Fruit fly (Drosophila melanogaster) whole organism, embryonic: Measurements from ENCODE around the gene Gpo3.

Source experiments
- Bdp1 ChIP-seq: fragments of 200-800 bp; sonication (Bioruptor generic); optimal IDR thresholded peaks from 3 replicates; lab custom pipeline; 2016; ENCODE audit warnings: missing biosample characterization, missing genetic modification characterization
- Bteb2 ChIP-seq: fragments of 200-800 bp; sonication (Bioruptor generic); optimal IDR thresholded peaks from 2 replicates; lab custom pipeline; 2016; ENCODE audit warnings: missing biosample characterization, missing genetic modification characterization
- CG10209 ChIP-seq: fragments of 200-800 bp; sonication (Bioruptor generic); optimal IDR thresholded peaks from 3 replicates; lab custom pipeline; 2017; ENCODE audit warnings: missing biosample characterization, mild to moderate bottlenecking, missing genetic modification characterization, missing genetic modification reagents
- CG15011 ChIP-seq: fragments of 200-800 bp; sonication (Bioruptor generic); optimal IDR thresholded peaks from 3 replicates; lab custom pipeline; 2018; ENCODE audit warnings: missing biosample characterization, mild to moderate bottlenecking, missing genetic modification characterization
- CG17328 ChIP-seq: fragments of 200-800 bp; sonication (Bioruptor generic); IDR thresholded peaks from 2 replicates; pipeline ENCODE4 v1.3.6; 2022; ENCODE audit warnings: missing biosample characterization, missing genetic modification characterization
- CG18764 ChIP-seq: fragments of 200-800 bp; sonication (Bioruptor generic); optimal IDR thresholded peaks from 3 replicates; lab custom pipeline; 2016; ENCODE audit warnings: missing biosample characterization, missing genetic modification characterization
- CG2120 ChIP-seq: fragments of 200-800 bp; sonication (Bioruptor generic); optimal IDR thresholded peaks from 3 replicates; lab custom pipeline; 2016; ENCODE audit warnings: missing biosample characterization, missing genetic modification characterization
- CG3407 ChIP-seq: fragments of 200-800 bp; sonication (Bioruptor generic); optimal IDR thresholded peaks from 2 replicates; lab custom pipeline; 2018; ENCODE audit warnings: missing biosample characterization, mild to moderate bottlenecking, missing genetic modification characterization
- CG34376 ChIP-seq: fragments of 200-800 bp; sonication (Bioruptor generic); optimal IDR thresholded peaks from 2 replicates; lab custom pipeline; 2018; ENCODE audit warnings: missing biosample characterization, mild to moderate bottlenecking, missing genetic modification characterization
- CG42726 ChIP-seq: fragments of 200-800 bp; sonication (Bioruptor generic); IDR thresholded peaks from 2 replicates; pipeline ENCODE4 v1.3.6; 2022; ENCODE audit warnings: missing biosample characterization, missing genetic modification characterization; ENCODE audit not compliant: partially characterized antibody
- CG7271 ChIP-seq: fragments of 200-800 bp; sonication (Bioruptor generic); optimal IDR thresholded peaks from 2 replicates; lab custom pipeline; 2018; ENCODE audit warnings: missing biosample characterization, mild to moderate bottlenecking, missing genetic modification characterization, moderate library complexity
- CG7928 ChIP-seq: fragments of 200-800 bp; sonication (Bioruptor generic); optimal IDR thresholded peaks from 2 replicates; lab custom pipeline; 2017; ENCODE audit warnings: missing biosample characterization, mild to moderate bottlenecking, missing genetic modification characterization
- CG8359 ChIP-seq: fragments of 200-800 bp; sonication (Bioruptor generic); optimal IDR thresholded peaks from 2 replicates; lab custom pipeline; 2017; ENCODE audit warnings: missing biosample characterization, mild to moderate bottlenecking, missing genetic modification characterization, borderline replicate concordance
- CG8388 ChIP-seq: fragments of 200-800 bp; sonication (Bioruptor generic); optimal IDR thresholded peaks from 2 replicates; lab custom pipeline; 2019; ENCODE audit warnings: missing biosample characterization, mild to moderate bottlenecking, missing genetic modification characterization, moderate library complexity
- CG8478 ChIP-seq: fragments of >200 bp; optimal IDR thresholded peaks from 2 replicates; lab custom pipeline; 2018
- Doc3 ChIP-seq: fragments of 200-800 bp; sonication (Bioruptor generic); IDR thresholded peaks from 3 replicates; pipeline ENCODE4 v1.3.6; 2022; ENCODE audit warnings: missing biosample characterization, missing genetic modification characterization; ENCODE audit not compliant: partially characterized antibody
- Eip74EF ChIP-seq, 2 experiments: fragments of 200-800 bp in 1 of 2; fragments of >200 bp in 1 of 2; sonication (Bioruptor generic) in 1 of 2; optimal IDR thresholded peaks; 2 replicates each; lab custom pipeline; 2017 to 2019; ENCODE audit warnings: missing biosample characterization in 2 of 2, missing genetic modification characterization in 2 of 2, mild to moderate bottlenecking in 1 of 2, moderate library complexity in 1 of 2
- Hey ChIP-seq: fragments of 200-800 bp; sonication (Bioruptor generic); optimal IDR thresholded peaks from 3 replicates; lab custom pipeline; 2018; ENCODE audit warnings: missing biosample characterization, mild to moderate bottlenecking, missing genetic modification characterization
- Hmx ChIP-seq: fragments of 200-800 bp; sonication (Bioruptor generic); optimal IDR thresholded peaks from 2 replicates; lab custom pipeline; 2016; ENCODE audit warnings: missing biosample characterization, missing genetic modification characterization
- Hr39 ChIP-seq: fragments of >200 bp; optimal IDR thresholded peaks from 2 replicates; lab custom pipeline; 2017
- Hsf ChIP-seq: fragments of 200-800 bp; sonication (Bioruptor generic); optimal IDR thresholded peaks from 3 replicates; lab custom pipeline; 2016; ENCODE audit warnings: missing biosample characterization, missing genetic modification characterization
- MTF-1 ChIP-seq: fragments of 200-800 bp; sonication (Bioruptor generic); optimal IDR thresholded peaks from 2 replicates; lab custom pipeline; 2018; ENCODE audit warnings: missing biosample characterization, mild to moderate bottlenecking, missing genetic modification characterization, borderline replicate concordance
- Meics ChIP-seq: fragments of 200-800 bp; sonication (Bioruptor generic); optimal IDR thresholded peaks from 2 replicates; lab custom pipeline; 2017; ENCODE audit warnings: missing biosample characterization, mild to moderate bottlenecking, missing genetic modification characterization
- NC2α ChIP-seq: fragments of 200-800 bp; sonication (Bioruptor generic); optimal IDR thresholded peaks from 2 replicates; lab custom pipeline; 2016; ENCODE audit warnings: missing biosample characterization, missing genetic modification characterization
- Neu2 ChIP-seq: fragments of 200-800 bp; sonication (Bioruptor generic); optimal IDR thresholded peaks from 3 replicates; lab custom pipeline; 2016; ENCODE audit warnings: missing biosample characterization, missing genetic modification characterization, borderline replicate concordance
- Optix ChIP-seq: fragments of 200-800 bp; sonication (Bioruptor generic); IDR thresholded peaks from 3 replicates; pipeline ENCODE4 v1.3.6; 2022; ENCODE audit warnings: missing biosample characterization, missing genetic modification characterization
- Ravus ChIP-seq: fragments of 200-800 bp; sonication (Bioruptor generic); IDR thresholded peaks from 2 replicates; pipeline ENCODE4 v1.3.6; 2022; ENCODE audit warnings: missing biosample characterization, missing genetic modification characterization
- Side ChIP-seq: fragments of 200-800 bp; sonication (Bioruptor generic); optimal IDR thresholded peaks from 2 replicates; lab custom pipeline; 2016; ENCODE audit warnings: missing biosample characterization, missing genetic modification characterization
- Ssrp ChIP-seq: fragments of 200-800 bp; sonication (Bioruptor generic); optimal IDR thresholded peaks from 2 replicates; lab custom pipeline; 2018; ENCODE audit warnings: missing biosample characterization, mild to moderate bottlenecking, missing genetic modification characterization, moderate library complexity
- Xbp1 ChIP-seq: fragments of 200-800 bp; sonication (Bioruptor generic); optimal IDR thresholded peaks from 3 replicates; lab custom pipeline; 2016; ENCODE audit warnings: missing biosample characterization, mild to moderate bottlenecking, missing genetic modification characterization
- al ChIP-seq: fragments of 200-800 bp; sonication (Bioruptor generic); IDR thresholded peaks from 2 replicates; pipeline ENCODE4 v1.3.6; 2022; ENCODE audit warnings: missing biosample characterization, missing genetic modification characterization
- ase ChIP-seq: fragments of 200-800 bp; sonication (Bioruptor generic); IDR thresholded peaks from 3 replicates; pipeline ENCODE4 v1.3.6; 2022; ENCODE audit warnings: missing biosample characterization, missing genetic modification characterization
- bab2 ChIP-seq: fragments of 200-800 bp; sonication (Bioruptor generic); optimal IDR thresholded peaks from 2 replicates; lab custom pipeline; 2016; ENCODE audit warnings: missing biosample characterization, missing genetic modification characterization
- cad ChIP-seq: fragments of >200 bp; optimal IDR thresholded peaks from 2 replicates; lab custom pipeline; 2017; ENCODE audit warnings: missing biosample characterization, missing genetic modification characterization
- grau ChIP-seq: fragments of 200-800 bp; optimal IDR thresholded peaks from 3 replicates; lab custom pipeline; 2019; ENCODE audit warnings: missing biosample characterization, mild to moderate bottlenecking, missing genetic modification characterization, moderate library complexity
- gro ChIP-seq: fragments of 200-800 bp; sonication (Bioruptor generic); optimal IDR thresholded peaks from 2 replicates; lab custom pipeline; 2016; ENCODE audit warnings: missing biosample characterization, missing genetic modification characterization
- h ChIP-seq: fragments of >200 bp; optimal IDR thresholded peaks from 2 replicates; lab custom pipeline; 2017
- hb ChIP-seq: fragments of 200-800 bp; sonication (Bioruptor generic); IDR thresholded peaks from 3 replicates; pipeline ENCODE4 v1.3.6; 2022; ENCODE audit warnings: missing biosample characterization, missing genetic modification characterization; ENCODE audit not compliant: partially characterized antibody
- her ChIP-seq: fragments of 200-800 bp; sonication (Bioruptor generic); optimal IDR thresholded peaks from 2 replicates; lab custom pipeline; 2016; ENCODE audit warnings: missing biosample characterization, missing genetic modification characterization
- jigr1 ChIP-seq: fragments of 200-800 bp; sonication (Bioruptor generic); IDR thresholded peaks from 3 replicates; pipeline ENCODE4 v1.3.6; 2022; ENCODE audit warnings: missing biosample characterization, missing genetic modification characterization
- klu ChIP-seq: fragments of 200-800 bp; sonication (Bioruptor generic); IDR thresholded peaks from 2 replicates; pipeline ENCODE4 v1.3.6; 2022; ENCODE audit warnings: missing biosample characterization, missing genetic modification characterization
- knrl ChIP-seq: fragments of 200-800 bp; sonication (Bioruptor generic); IDR thresholded peaks from 3 replicates; pipeline ENCODE4 v1.3.6; 2022; ENCODE audit warnings: missing biosample characterization, missing genetic modification characterization; ENCODE audit not compliant: partially characterized antibody
- odd ChIP-seq: fragments of 200-800 bp; sonication (Bioruptor generic); optimal IDR thresholded peaks from 2 replicates; lab custom pipeline; 2017; ENCODE audit warnings: missing biosample characterization, mild to moderate bottlenecking, missing genetic modification characterization
- pan ChIP-seq, 4 experiments: fragments of >200 bp in 3 of 4; fragments of 200-800 bp in 1 of 4; sonication (Bioruptor generic) in 1 of 4; optimal IDR thresholded peaks in 3 of 4; IDR thresholded peaks in 1 of 4; 2 replicates each; pipeline versions ENCODE4 v1.3.6 to Lab custom; 2017 to 2022; ENCODE audit warnings: missing biosample characterization in 2 of 4, missing genetic modification characterization in 2 of 4, mixed read lengths in 1 of 4
- peb ChIP-seq: fragments of 200-800 bp; sonication (Bioruptor generic); IDR thresholded peaks from 2 replicates; pipeline ENCODE4 v1.3.6; 2022; ENCODE audit warnings: missing biosample characterization, missing genetic modification characterization
- pita ChIP-seq: fragments of 200-800 bp; sonication (Bioruptor generic); optimal IDR thresholded peaks from 2 replicates; lab custom pipeline; 2017; ENCODE audit warnings: missing biosample characterization, mild to moderate bottlenecking, missing genetic modification characterization
- schlank ChIP-seq: fragments of 200-800 bp; sonication (Bioruptor generic); optimal IDR thresholded peaks from 2 replicates; lab custom pipeline; 2018; ENCODE audit warnings: missing biosample characterization, mild to moderate bottlenecking, missing genetic modification characterization
- sens ChIP-seq: fragments of 200-800 bp; sonication (Bioruptor generic); peaks from one replicate; lab custom pipeline; 2016; ENCODE audit warnings: missing biosample characterization, missing genetic modification characterization
- sna ChIP-seq: fragments of 200-800 bp; sonication (Bioruptor generic); IDR thresholded peaks from 2 replicates; pipeline ENCODE4 v1.3.6; 2022; ENCODE audit warnings: missing biosample characterization, missing genetic modification characterization; ENCODE audit not compliant: partially characterized antibody
- tin ChIP-seq: fragments of 200-800 bp; sonication (Bioruptor generic); optimal IDR thresholded peaks from 3 replicates; lab custom pipeline; 2016; ENCODE audit warnings: missing biosample characterization, missing genetic modification characterization

Gene Gpo3

DNA sequence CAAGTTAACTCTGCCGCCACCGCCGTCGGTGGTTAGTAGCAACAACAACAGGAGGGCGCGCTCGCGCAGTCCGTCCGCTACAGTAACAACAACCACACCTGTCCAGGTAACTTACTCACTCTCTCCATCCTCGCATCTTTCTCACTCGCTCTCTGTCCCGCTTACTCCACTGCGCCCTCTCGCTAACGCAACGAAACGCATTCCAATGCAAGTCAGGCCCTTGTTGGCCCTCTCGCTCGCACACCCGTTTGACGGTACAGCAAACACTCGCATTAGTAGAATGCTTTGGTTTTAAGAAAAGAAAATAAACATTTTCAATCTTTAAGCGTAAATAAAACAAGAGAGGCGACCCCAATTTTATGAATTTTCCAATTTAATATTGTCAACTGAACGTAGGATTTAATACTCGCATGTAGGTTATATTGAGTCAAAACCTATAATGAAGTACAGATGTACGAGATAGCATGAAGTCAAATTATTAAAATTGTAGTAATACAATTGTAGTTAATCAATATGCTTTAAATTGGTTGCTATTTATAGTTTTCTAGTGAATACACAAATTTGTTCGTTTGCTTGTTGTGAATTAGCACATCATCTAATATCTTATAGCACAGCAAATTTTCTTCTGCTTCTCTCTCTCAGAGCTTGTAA lies 41.9 kb upstream of the Gpo3 start (continued):
- TF ChIP-seq Ravus (GFP tag; lab: Robert Waterston, UW) (no peak), gro (no peak), sens (GFP tag; lab: Kevin White, UChicago) (peak; percentile 81), Xbp1 (GFP tag; lab: Kevin White, UChicago) (peak; percentile 45), CG8359 (GFP tag; lab: Kevin White, UChicago) (no peak), odd (no peak), Meics (GFP tag; lab: Kevin White, UChicago) (no peak), Bteb2 (GFP tag; lab: Kevin White, UChicago) (no peak), CG17328 (peak; percentile 64), Doc3 (no peak), Ssrp (tag; lab: Kevin White, UChicago) (peak; percentile 46), MTF-1 (GFP tag; lab: Kevin White, UChicago) (no peak), CG8388 (peak; percentile 25), NC2α (no peak), her (GFP tag; lab: Kevin White, UChicago) (no peak), klu (no peak), Hsf (GFP tag; lab: Kevin White, UChicago) (peak; percentile 18), CG42726 (GFP tag; lab: Robert Waterston, UW) (no peak), bab2 (GFP tag; lab: Kevin White, UChicago) (no peak), Hmx (GFP tag; lab: Kevin White, UChicago) (no peak), CG3407 (GFP tag; lab: Kevin White, UChicago) (no peak), h (lab: Kevin White, UChicago) (no peak), CG18764 (GFP tag; lab: Kevin White, UChicago) (no peak), al (GFP tag; lab: Robert Waterston, UW) (no peak), Neu2 (GFP tag; lab: Kevin White, UChicago) (no peak), Hey (tag; lab: Kevin White, UChicago) (no peak), Hr39 (lab: Kevin White, UChicago) (no peak), CG10209 (GFP tag; lab: Kevin White, UChicago) (no peak), CG8478 (lab: Kevin White, UChicago) (peak; percentile 63), tin (GFP tag; lab: Kevin White, UChicago) (no peak), sna (GFP tag; lab: Robert Waterston, UW) (no peak), CG34376 (GFP tag; lab: Kevin White, UChicago) (no peak), ase (GFP tag; lab: Robert Waterston, UW) (no peak), Bdp1 (no peak), hb (no peak), CG2120 (peak; percentile 26), pan (optimal IDR thresholded peaks at IDR 0.05; lab: Kevin White, UChicago) (no peak), pan (GFP tag; optimal IDR thresholded peaks at IDR 0.05 in 1 of 2, IDR thresholded peaks at IDR 0.05 in 1 of 2) (peak in 1 of 2 experiments; percentile 31), schlank (tag; lab: Kevin White, UChicago) (no peak), Side (GFP tag; lab: Kevin White, UChicago) (no peak), knrl (GFP tag; lab: Robert Waterston, UW) (no peak), Eip74EF (GFP tag; optimal IDR thresholded peaks at IDR 0.05; lab: Kevin White, UChicago) (no peak), pita (GFP tag; lab: Kevin White, UChicago) (no peak), Optix (GFP tag; lab: Robert Waterston, UW) (no peak), CG7928 (GFP tag; lab: Kevin White, UChicago) (no peak), CG15011 (no peak), peb (GFP tag; lab: Robert Waterston, UW) (0 out of 2 replicates have a peak, but pooled peaks have one; percentile 13), CG7271 (no peak), cad (GFP tag; lab: Kevin White, UChicago) (no peak), grau (peak; percentile 93), jigr1 (GFP tag; lab: Robert Waterston, UW) (no peak)
